Fruit fly (Drosophila melanogaster): ENCODE results near the gene CG32462.

The CG32462 gene

DNA sequence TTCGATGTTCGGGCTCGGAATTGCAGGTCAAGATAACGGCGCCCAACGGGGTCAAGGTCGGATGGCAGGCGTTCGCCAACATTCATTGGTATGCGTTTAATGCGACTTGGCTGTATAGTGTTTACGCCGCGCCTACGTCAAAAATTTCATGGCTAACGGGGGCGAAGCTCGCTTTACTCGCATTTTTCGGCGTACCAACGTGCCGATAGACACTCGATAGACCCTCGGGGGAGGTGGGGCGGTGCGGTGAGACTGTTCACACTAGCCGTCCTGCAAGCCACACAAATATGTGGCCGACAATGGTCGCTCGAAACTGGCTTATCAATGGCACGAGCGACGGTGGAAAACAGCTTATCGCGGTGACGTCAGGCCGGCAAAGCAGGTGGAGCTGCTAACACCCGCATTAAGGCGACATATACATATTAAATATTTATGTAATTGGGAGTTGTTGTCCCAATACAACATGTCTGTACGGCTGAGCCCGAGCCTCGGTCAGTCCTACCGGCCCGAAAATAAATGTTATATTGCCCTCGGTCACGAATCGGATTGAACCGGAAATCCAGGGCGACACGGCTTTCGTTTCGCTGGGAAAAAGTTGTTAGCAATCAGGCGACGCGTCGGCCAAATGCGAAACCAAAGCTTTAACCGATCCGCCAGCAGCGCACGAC, 35.4 kb upstream of the CG32462 start:
- TF ChIP-seq dl (GFP tag; optimal IDR thresholded peaks at IDR 0.05; ENCODE audit: insufficient read depth in 1 of 2, partially characterized antibody in 2 of 2) (no peak), Hnf4 (GFP tag; optimal IDR thresholded peaks at IDR 0.05) (no peak), foxo (GFP tag; optimal IDR thresholded peaks at IDR 0.05) (no peak), Sp1 (GFP tag; optimal IDR thresholded peaks at IDR 0.05) (no peak), sv (GFP tag; optimal IDR thresholded peaks at IDR 0.05) (no peak), Dfd (GFP tag; optimal IDR thresholded peaks at IDR 0.05) (no peak), h (GFP tag; optimal IDR thresholded peaks at IDR 0.05) (peak; percentile 16), sage (GFP tag; optimal IDR thresholded peaks at IDR 0.05) (no peak)

DNA sequence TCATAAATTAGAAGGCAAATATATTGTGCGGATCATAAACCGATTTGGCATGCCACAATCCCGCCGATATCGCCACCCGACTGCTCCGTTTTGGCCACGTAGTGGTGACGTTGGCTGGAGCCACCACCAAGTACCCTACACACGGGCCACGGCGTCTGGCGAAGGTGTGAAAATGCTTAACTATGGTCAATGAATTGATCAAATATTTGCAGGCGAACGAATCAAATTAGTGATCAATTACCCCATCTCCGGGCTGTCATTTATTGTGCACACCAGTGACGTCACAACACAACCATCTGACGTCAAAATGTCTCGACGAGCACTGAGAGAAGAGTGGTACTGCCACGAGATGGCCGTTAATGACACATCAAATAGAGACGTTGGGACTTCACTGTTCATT, 34.4 kb upstream of the CG32462 start:
- TF ChIP-seq jim (GFP tag; optimal IDR thresholded peaks at IDR 0.05): no peak
- no peak for TF ChIP-seq Vsx2 (GFP tag; optimal IDR thresholded peaks at IDR 0.05; ENCODE audit: partially characterized antibody)

DNA sequence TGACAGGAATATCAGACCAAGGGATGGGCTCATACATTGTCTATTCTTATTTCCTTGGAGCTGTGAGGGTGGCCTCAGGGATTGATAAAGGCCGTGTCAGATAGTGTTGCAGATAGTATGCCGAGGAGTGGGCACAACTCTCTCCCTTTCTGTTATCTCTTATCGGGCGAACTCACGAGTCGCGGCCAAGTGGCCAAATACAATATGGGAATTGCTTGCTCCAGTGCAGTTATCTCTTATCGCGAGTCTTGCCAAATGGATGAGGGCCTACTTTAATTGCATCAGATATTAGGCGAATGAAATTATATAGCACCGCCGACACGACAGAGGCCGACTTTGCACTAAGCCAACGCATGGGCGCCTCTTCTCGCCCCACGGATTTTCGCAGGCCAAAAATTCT, 33.6 kb upstream of the CG32462 start:
- TF ChIP-seq Dif (GFP tag; optimal IDR thresholded peaks at IDR 0.05; ENCODE audit: partially characterized antibody) (no peak), h (GFP tag; optimal IDR thresholded peaks at IDR 0.05) (peak; percentile 62), dsf (GFP tag; optimal IDR thresholded peaks at IDR 0.05; ENCODE audit: borderline replicate concordance) (no peak)

DNA sequence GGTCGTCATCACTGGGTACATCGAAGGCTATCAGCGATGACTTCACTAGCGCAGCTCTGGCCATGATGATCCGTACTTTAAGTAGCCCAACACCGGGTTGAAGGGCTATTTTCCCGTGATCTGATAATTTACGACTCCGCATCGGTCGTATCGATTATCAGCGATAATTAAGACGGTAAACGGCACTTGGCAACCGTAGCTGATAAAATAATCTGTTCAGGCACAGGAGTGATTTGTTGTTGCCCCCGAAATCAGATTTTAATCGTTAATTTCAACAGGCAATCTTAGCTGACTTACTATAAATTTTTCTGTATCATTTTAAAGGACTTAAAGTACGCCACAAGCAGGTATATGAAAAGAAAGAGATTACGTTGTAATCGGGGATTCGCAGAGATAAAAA, 32.5 kb upstream of the CG32462 start:
- no peak for TF ChIP-seq lola (GFP tag; optimal IDR thresholded peaks at IDR 0.05)
- TF ChIP-seq brk (GFP tag; optimal IDR thresholded peaks at IDR 0.05): no peak
- no peak for TF ChIP-seq sage (GFP tag; optimal IDR thresholded peaks at IDR 0.05)
- no peak for TF ChIP-seq Rel (GFP tag; optimal IDR thresholded peaks at IDR 0.05)
- TF ChIP-seq Rel (tag; optimal IDR thresholded peaks at IDR 0.05): no peak
- TF ChIP-seq tai (GFP tag; optimal IDR thresholded peaks at IDR 0.05): no peak
- TF ChIP-seq ey (GFP tag; optimal IDR thresholded peaks at IDR 0.05): no peak
- TF ChIP-seq jim (GFP tag; optimal IDR thresholded peaks at IDR 0.05): no peak
- TF ChIP-seq CrebA (GFP tag; optimal IDR thresholded peaks at IDR 0.05; ENCODE audit: borderline replicate concordance): no peak
- TF ChIP-seq OdsH (GFP tag; optimal IDR thresholded peaks at IDR 0.05): no peak
- TF ChIP-seq Vsx2 (GFP tag; optimal IDR thresholded peaks at IDR 0.05; ENCODE audit: partially characterized antibody): no peak
- no peak for TF ChIP-seq psq (GFP tag; optimal IDR thresholded peaks at IDR 0.05)

dm6 chr3L:22884481-22884880, 31.2 kb upstream of the CG32462 start:
- TF ChIP-seq ey (GFP tag; optimal IDR thresholded peaks at IDR 0.05) (no peak), Dfd (GFP tag; optimal IDR thresholded peaks at IDR 0.05) (peak; percentile 39)

dm6 chr3L:22883649-22884048, 30.3 kb upstream of the CG32462 start:
- TF ChIP-seq Abd-B (GFP tag; optimal IDR thresholded peaks at IDR 0.05) (no peak), pan (optimal IDR thresholded peaks at IDR 0.05) (no peak), Mio (GFP tag; optimal IDR thresholded peaks at IDR 0.05) (no peak)

DNA sequence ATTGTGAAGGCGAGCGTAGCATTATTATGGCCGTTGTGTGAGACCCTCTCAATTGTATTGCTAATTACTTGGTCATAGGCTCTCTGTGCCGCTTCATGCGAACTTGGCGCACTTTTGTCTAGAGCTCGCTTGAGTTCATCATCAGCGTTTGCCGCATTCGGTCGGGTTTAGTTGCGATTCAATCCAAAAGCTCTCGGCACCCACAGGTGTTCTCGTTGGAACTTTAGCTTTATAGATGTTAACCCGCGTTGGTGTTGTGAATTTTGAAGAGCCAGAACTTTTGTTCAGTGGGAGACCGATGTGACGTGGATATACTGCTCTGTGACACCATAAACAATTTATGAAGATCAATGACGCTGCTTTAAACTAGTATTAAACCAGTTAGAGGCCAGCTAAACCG, 27.6 kb upstream of the CG32462 start, which contains the start of gene slif:
Gene slif (plus strand): TSS at position 132 of the 400 bp plus-strand sequence.
- TF ChIP-seq ey (GFP tag; optimal IDR thresholded peaks at IDR 0.05): no peak
- TF ChIP-seq N (GFP tag; optimal IDR thresholded peaks at IDR 0.05): no peak
- no peak for TF ChIP-seq dmrt93B (GFP tag; optimal IDR thresholded peaks at IDR 0.05)
- TF ChIP-seq Hr83 (GFP tag; optimal IDR thresholded peaks at IDR 0.05; ENCODE audit: poor library complexity, severe bottlenecking): no peak
- TF ChIP-seq pan (optimal IDR thresholded peaks at IDR 0.05): no peak

Measured in whole organism, wandering third instar larva.